Fruit fly (Drosophila melanogaster): ENCODE results near the gene exex.

The exex gene

dm6 chr3L:7996364-7996763 lies 48.4 kb downstream of the exex start (continued):
- no peak for TF ChIP-seq CG10147 (GFP tag; optimal IDR thresholded peaks at IDR 0.05)
- TF ChIP-seq zfh1 (GFP tag; IDR thresholded peaks at IDR 0.05) = no peak
- TF ChIP-seq CG13624 (GFP tag; optimal IDR thresholded peaks at IDR 0.05) = no peak
- TF ChIP-seq CG9609 (GFP tag; optimal IDR thresholded peaks at IDR 0.05) = no peak
- peak; percentile 3 for TF ChIP-seq dmrt11E (tag; optimal IDR thresholded peaks at IDR 0.05)
- no peak for TF ChIP-seq CG2116 (GFP tag; optimal IDR thresholded peaks at IDR 0.05)
- TF ChIP-seq CG10366 (GFP tag; IDR thresholded peaks at IDR 0.05) = no peak
- TF ChIP-seq CG14710 (tag; optimal IDR thresholded peaks at IDR 0.05) = peak; percentile 20
- no peak for TF ChIP-seq CG11398 (GFP tag; optimal IDR thresholded peaks at IDR 0.05)
- TF ChIP-seq pzg (GFP tag; optimal IDR thresholded peaks at IDR 0.05) = no peak
- TF ChIP-seq CG12236 (GFP tag; optimal IDR thresholded peaks at IDR 0.05) = no peak
- no peak for TF ChIP-seq vnd (GFP tag; IDR thresholded peaks at IDR 0.05; ENCODE audit: partially characterized antibody)
- no peak for TF ChIP-seq br (optimal IDR thresholded peaks at IDR 0.05)
- TF ChIP-seq CG34224 (GFP tag; IDR thresholded peaks at IDR 0.05; ENCODE audit: partially characterized antibody) = no peak
- peak; percentile 7 for TF ChIP-seq Hmr (GFP tag; optimal IDR thresholded peaks at IDR 0.05)
- no peak for TF ChIP-seq Hey (tag; optimal IDR thresholded peaks at IDR 0.05)
- TF ChIP-seq Lhr (GFP tag; optimal IDR thresholded peaks at IDR 0.05) = no peak
- TF ChIP-seq PHDP (tag; optimal IDR thresholded peaks at IDR 0.05) = peak; percentile 26
- TF ChIP-seq oc (tag; optimal IDR thresholded peaks at IDR 0.05) = no peak
- peak; percentile 37 for TF ChIP-seq CG7745 (tag; optimal IDR thresholded peaks at IDR 0.05)
- TF ChIP-seq otp (GFP tag; IDR thresholded peaks at IDR 0.05) = peak; percentile 19; the same call in 1 of the 3 replicates
- no peak for TF ChIP-seq nerfin-1 (tag; optimal IDR thresholded peaks at IDR 0.05)
- no peak for TF ChIP-seq CG30020 (tag; optimal IDR thresholded peaks at IDR 0.05)
- TF ChIP-seq CG2678 (tag; optimal IDR thresholded peaks at IDR 0.05) = peak; percentile 33
- TF ChIP-seq CG1603 (tag; optimal IDR thresholded peaks at IDR 0.05) = peak; percentile 15
- no peak for TF ChIP-seq Dek (tag; optimal IDR thresholded peaks at IDR 0.05)
- TF ChIP-seq p53 (GFP tag; optimal IDR thresholded peaks at IDR 0.05) = no peak
- no peak for TF ChIP-seq NK7.1 (GFP tag; optimal IDR thresholded peaks at IDR 0.05)
- no peak for TF ChIP-seq ewg (GFP tag; optimal IDR thresholded peaks at IDR 0.05)
- no peak for TF ChIP-seq CG12942 (GFP tag; optimal IDR thresholded peaks at IDR 0.05)
- peak; percentile 72 for TF ChIP-seq twi (tag; optimal IDR thresholded peaks at IDR 0.05)
- no peak for TF ChIP-seq lmd (GFP tag; IDR thresholded peaks at IDR 0.05)
- no peak for TF ChIP-seq CG3065 (GFP tag; optimal IDR thresholded peaks at IDR 0.05)
- no peak for TF ChIP-seq CG32767 (GFP tag; IDR thresholded peaks at IDR 0.05)
- no peak for TF ChIP-seq gcm (GFP tag; optimal IDR thresholded peaks at IDR 0.05)
- TF ChIP-seq CG8089 (GFP tag; optimal IDR thresholded peaks at IDR 0.05) = no peak
- no peak for TF ChIP-seq CG8290 (GFP tag; optimal IDR thresholded peaks at IDR 0.05)
- TF ChIP-seq CG8290 (tag; optimal IDR thresholded peaks at IDR 0.05) = peak in 1 of 2 experiments; percentile 10
- peak; percentile 13; the same call in 1 of the 2 replicates for TF ChIP-seq Atf6 (GFP tag; IDR thresholded peaks at IDR 0.05)
- TF ChIP-seq maf-S (GFP tag; optimal IDR thresholded peaks at IDR 0.05) = no peak
- TF ChIP-seq Sry-β (GFP tag; optimal IDR thresholded peaks at IDR 0.05) = no peak
- no peak for TF ChIP-seq CG16863 (GFP tag; optimal IDR thresholded peaks at IDR 0.05)
- no peak for TF ChIP-seq bbx (GFP tag; IDR thresholded peaks at IDR 0.05; ENCODE audit: partially characterized antibody)
- no peak for TF ChIP-seq wdn (GFP tag; IDR thresholded peaks at IDR 0.05)
- peak; percentile 51 for TF ChIP-seq fd64A (GFP tag; optimal IDR thresholded peaks at IDR 0.05)
- TF ChIP-seq CG11093 (GFP tag; IDR thresholded peaks at IDR 0.05) = no peak
- no peak for TF ChIP-seq Taf1 (GFP tag; IDR thresholded peaks at IDR 0.05)
- TF ChIP-seq CG4617 (GFP tag; optimal IDR thresholded peaks at IDR 0.05; ENCODE audit: borderline replicate concordance) = no peak
- no peak for TF ChIP-seq Ada2b (GFP tag; IDR thresholded peaks at IDR 0.05)
- no peak for TF ChIP-seq Dp (GFP tag; optimal IDR thresholded peaks at IDR 0.05)
- TF ChIP-seq crol (GFP tag; IDR thresholded peaks at IDR 0.05) = peak; percentile 74
- no peak for TF ChIP-seq Camta (GFP tag; optimal IDR thresholded peaks at IDR 0.05)

Data from whole organism, embryonic.